Fruit fly (Drosophila melanogaster): ENCODE results near the gene ND-ACP.

The ND-ACP gene

DNA sequence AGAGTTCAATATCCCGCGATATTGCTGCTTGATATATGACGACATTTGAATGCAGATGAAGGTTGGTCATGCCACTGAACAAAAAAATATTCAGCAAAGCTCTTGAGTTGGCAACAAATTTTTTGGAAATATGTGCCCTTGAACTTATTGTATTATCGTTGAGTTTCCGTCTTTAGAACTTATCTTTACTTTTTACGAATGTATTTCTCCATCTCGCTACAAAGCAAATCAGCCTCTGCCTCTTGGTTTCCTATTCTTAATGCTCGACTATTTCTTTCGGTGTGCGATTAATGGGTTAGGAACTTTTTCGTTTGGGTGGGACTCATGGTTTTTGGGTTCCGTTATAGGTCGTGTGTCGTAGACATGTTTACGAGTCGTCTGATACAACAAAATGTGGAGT is 6.6 kb upstream of the ND-ACP start (continued):
- no peak for TF ChIP-seq mld (GFP tag; IDR thresholded peaks at IDR 0.05; ENCODE audit: partially characterized antibody)
- peak; percentile 24 for TF ChIP-seq Bteb2 (GFP tag; optimal IDR thresholded peaks at IDR 0.05)
- peak; percentile 74 for TF ChIP-seq CG1529 (GFP tag; optimal IDR thresholded peaks at IDR 0.05)
- no peak for TF ChIP-seq sug (tag; optimal IDR thresholded peaks at IDR 0.05)
- no peak for TF ChIP-seq CG3726 (GFP tag; IDR thresholded peaks at IDR 0.05)
- TF ChIP-seq CG11085 (GFP tag; IDR thresholded peaks at IDR 0.05) = no peak
- peak; percentile 18 for TF ChIP-seq CG7271 (tag; optimal IDR thresholded peaks at IDR 0.05)
- no peak for TF ChIP-seq bbx (GFP tag; IDR thresholded peaks at IDR 0.05; ENCODE audit: partially characterized antibody)
- no peak for TF ChIP-seq stwl (tag; optimal IDR thresholded peaks at IDR 0.05)
- no peak for TF ChIP-seq hth (optimal IDR thresholded peaks at IDR 0.05)
- TF ChIP-seq CG16779 (GFP tag; IDR thresholded peaks at IDR 0.05) = no peak
- peak; percentile 34 for TF ChIP-seq CG9727 (GFP tag; optimal IDR thresholded peaks at IDR 0.05)
- TF ChIP-seq chn (GFP tag; optimal IDR thresholded peaks at IDR 0.05) = peak; percentile 71
- TF ChIP-seq gsb-n (tag; optimal IDR thresholded peaks at IDR 0.05) = peak; percentile 75
- TF ChIP-seq Dll (GFP tag; IDR thresholded peaks at IDR 0.05; ENCODE audit: partially characterized antibody) = no peak
- no peak for TF ChIP-seq lbe (GFP tag; optimal IDR thresholded peaks at IDR 0.05)
- no peak for TF ChIP-seq CG6272 (GFP tag; IDR thresholded peaks at IDR 0.05)
- peak; percentile 53 for TF ChIP-seq CG1792 (GFP tag; optimal IDR thresholded peaks at IDR 0.05)
- peak; percentile 81 for TF ChIP-seq CG16863 (GFP tag; optimal IDR thresholded peaks at IDR 0.05)
- no peak for TF ChIP-seq repo (GFP tag; optimal IDR thresholded peaks at IDR 0.05)
- TF ChIP-seq kay (GFP tag; optimal IDR thresholded peaks at IDR 0.05) = peak; percentile 24
- peak; percentile 57 for TF ChIP-seq CG4730 (GFP tag; IDR thresholded peaks at IDR 0.05)
- TF ChIP-seq HHEX (GFP tag; optimal IDR thresholded peaks at IDR 0.05) = peak; percentile 25
- TF ChIP-seq CG10565 (GFP tag; optimal IDR thresholded peaks at IDR 0.05) = no peak
- TF ChIP-seq CG3847 (GFP tag; IDR thresholded peaks at IDR 0.05) = peak; percentile 52
- peak; percentile 73 for TF ChIP-seq PHDP (tag; optimal IDR thresholded peaks at IDR 0.05)
- peak; percentile 63 for TF ChIP-seq CHES-1-like (GFP tag; optimal IDR thresholded peaks at IDR 0.05)
- peak; percentile 76 for TF ChIP-seq fd96Cb (tag; optimal IDR thresholded peaks at IDR 0.05)
- TF ChIP-seq CG15479 (GFP tag; optimal IDR thresholded peaks at IDR 0.05) = no peak
- TF ChIP-seq CG18011 (GFP tag; optimal IDR thresholded peaks at IDR 0.05) = peak; percentile 24
- TF ChIP-seq cato (GFP tag; optimal IDR thresholded peaks at IDR 0.05; ENCODE audit: borderline replicate concordance) = peak; percentile 38
- peak; percentile 59 for TF ChIP-seq CG6813 (GFP tag; optimal IDR thresholded peaks at IDR 0.05)
- no peak for TF ChIP-seq YL-1 (GFP tag; optimal IDR thresholded peaks at IDR 0.05)
- no peak for TF ChIP-seq dmrt99B (tag; optimal IDR thresholded peaks at IDR 0.05)
- no peak for TF ChIP-seq Dip2 (GFP tag; IDR thresholded peaks at IDR 0.05)
- peak; percentile 51 for TF ChIP-seq en (GFP tag; optimal IDR thresholded peaks at IDR 0.05)
- peak; percentile 77 for TF ChIP-seq oc (tag; optimal IDR thresholded peaks at IDR 0.05)
- peak; percentile 82 for TF ChIP-seq Oli (tag; optimal IDR thresholded peaks at IDR 0.05)
- TF ChIP-seq wor (GFP tag; IDR thresholded peaks at IDR 0.05) = 0 out of 2 replicates have a peak, but pooled peaks have one; percentile 11
- TF ChIP-seq pb (GFP tag; optimal IDR thresholded peaks at IDR 0.05) = peak; percentile 51
- TF ChIP-seq Ptx1 (GFP tag; IDR thresholded peaks at IDR 0.05) = peak; percentile 41
- peak; percentile 40; the same call in 1 of the 2 replicates for TF ChIP-seq CG14441 (GFP tag; IDR thresholded peaks at IDR 0.05)
- TF ChIP-seq nmo (GFP tag; optimal IDR thresholded peaks at IDR 0.05) = peak; percentile 89
- TF ChIP-seq pnt (GFP tag; optimal IDR thresholded peaks at IDR 0.05) = peak; percentile 64
- no peak for TF ChIP-seq zen2 (GFP tag; IDR thresholded peaks at IDR 0.05; ENCODE audit: partially characterized antibody)
- TF ChIP-seq maf-S (GFP tag; optimal IDR thresholded peaks at IDR 0.05) = no peak
- peak; percentile 68 for TF ChIP-seq CG30403 (GFP tag; optimal IDR thresholded peaks at IDR 0.05)
- peak; percentile 80 for TF ChIP-seq Spps (tag; optimal IDR thresholded peaks at IDR 0.05)
- TF ChIP-seq ken (GFP tag; IDR thresholded peaks at IDR 0.05) = peak; percentile 55; the same call in 2 of the 3 replicates
- no peak for TF ChIP-seq abd-A (tag; optimal IDR thresholded peaks at IDR 0.05)
- peak; percentile 24 for TF ChIP-seq trh (GFP tag; optimal IDR thresholded peaks at IDR 0.05)
